Fruit fly (Drosophila melanogaster): Measurements from ENCODE around the gene Gtpx.
A peak's percentile ranks its signal among the peaks of the same experiment; 100 is the strongest.

The Gtpx gene

DNA sequence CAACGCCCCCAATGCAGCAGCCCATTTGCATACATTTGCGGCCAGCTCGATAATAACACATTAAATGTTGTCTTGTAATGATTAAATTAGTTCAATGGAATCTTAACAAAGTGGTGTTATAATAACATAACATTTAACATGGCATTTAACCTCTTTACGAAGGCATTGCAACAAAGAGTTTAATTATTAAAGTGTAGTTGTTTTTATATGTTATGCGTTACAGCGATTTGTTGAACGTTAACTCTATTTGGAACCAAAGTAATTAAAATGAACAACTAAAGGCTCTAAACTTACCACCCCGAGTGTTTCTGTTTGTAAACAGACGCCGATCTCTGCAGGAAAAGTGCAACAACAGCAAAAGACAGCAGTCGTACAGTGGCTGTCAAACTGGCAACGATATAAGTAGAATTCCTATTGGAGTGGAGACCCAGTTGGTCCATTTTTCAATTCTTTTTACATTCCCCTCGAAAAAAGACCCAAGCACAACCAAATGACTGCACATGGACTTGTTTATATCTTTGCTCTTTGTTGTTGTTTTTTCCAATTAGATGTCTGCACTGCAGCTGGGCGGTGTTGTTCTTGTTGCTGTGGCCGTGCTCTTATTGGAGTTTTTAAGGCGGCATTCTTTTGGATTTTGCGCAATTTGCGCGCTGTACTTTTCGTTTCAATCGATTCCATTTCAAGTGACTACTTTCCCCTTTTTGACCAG is 13.0 kb downstream of the Gtpx start (continued):
- TF ChIP-seq dmrt11E (tag; optimal IDR thresholded peaks at IDR 0.05) (peak; percentile 30), D (optimal IDR thresholded peaks at IDR 0.05) (no peak), D (GFP tag; optimal IDR thresholded peaks at IDR 0.05) (peak; percentile 17), Ssrp (tag; optimal IDR thresholded peaks at IDR 0.05) (peak; percentile 39), fd96Cb (tag; optimal IDR thresholded peaks at IDR 0.05) (peak; percentile 2), Sox102F (GFP tag; optimal IDR thresholded peaks at IDR 0.05) (peak; percentile 9), CG3163 (GFP tag; optimal IDR thresholded peaks at IDR 0.05) (no peak), abd-A (tag; optimal IDR thresholded peaks at IDR 0.05) (no peak), Drgx (GFP tag; IDR thresholded peaks at IDR 0.05) (peak; percentile 75), CG15479 (GFP tag; optimal IDR thresholded peaks at IDR 0.05) (peak; percentile 19), Elba2 (GFP tag; optimal IDR thresholded peaks at IDR 0.05) (peak; percentile 91), CG14710 (tag; optimal IDR thresholded peaks at IDR 0.05) (peak; percentile 28), CkIIα-i1 (GFP tag; IDR thresholded peaks at IDR 0.05) (no peak), CG1647 (GFP tag; optimal IDR thresholded peaks at IDR 0.05) (no peak), Neu2 (GFP tag; optimal IDR thresholded peaks at IDR 0.05; ENCODE audit: borderline replicate concordance) (peak; percentile 88), zen (tag; optimal IDR thresholded peaks at IDR 0.05) (peak; percentile 47), CG17612 (GFP tag; IDR thresholded peaks at IDR 0.05) (no peak), CG6654 (GFP tag; optimal IDR thresholded peaks at IDR 0.05) (peak; percentile 93)

DNA sequence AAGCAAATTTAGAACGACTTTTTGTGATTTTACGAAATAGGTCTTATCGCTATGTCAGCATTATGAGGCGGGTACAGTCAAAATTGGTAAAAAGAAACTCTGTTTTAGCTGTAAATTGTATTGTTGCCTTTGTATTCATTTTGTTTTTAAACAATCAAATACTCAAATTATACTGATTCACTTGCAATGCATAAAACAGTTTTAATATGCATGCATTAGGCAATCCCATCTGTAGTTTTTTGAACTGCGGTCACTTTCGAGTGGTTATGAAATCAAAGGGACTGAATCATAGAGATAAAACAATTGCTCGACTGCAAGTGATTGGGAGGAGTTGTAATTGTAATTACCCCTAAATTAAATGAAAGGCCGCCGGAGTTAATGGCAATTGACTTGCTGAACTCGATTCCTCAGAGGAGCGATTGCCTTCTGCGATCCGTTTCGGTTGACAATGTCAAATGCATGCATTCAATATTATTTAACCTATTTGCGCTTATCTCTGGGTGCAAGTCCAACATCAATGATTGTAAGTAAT is 13.7 kb downstream of the Gtpx start:
- TF ChIP-seq stc (GFP tag; IDR thresholded peaks at IDR 0.05) (0 out of 2 replicates have a peak, but pooled peaks have one; percentile 44), dysf (GFP tag; IDR thresholded peaks at IDR 0.05) (0 out of 3 replicates have a peak, but pooled peaks have one; percentile 34), CG13775 (GFP tag; optimal IDR thresholded peaks at IDR 0.05) (no peak), seq (GFP tag; IDR thresholded peaks at IDR 0.05) (peak; percentile 54), CG13424 (tag; optimal IDR thresholded peaks at IDR 0.05) (peak; percentile 25), dimm (GFP tag; IDR thresholded peaks at IDR 0.05) (no peak), Stat92E (GFP tag; optimal IDR thresholded peaks at IDR 0.05) (no peak), CG1603 (tag; optimal IDR thresholded peaks at IDR 0.05) (no peak), CG32772 (GFP tag; IDR thresholded peaks at IDR 0.05) (no peak), CG7963 (GFP tag; IDR thresholded peaks at IDR 0.05; ENCODE audit: partially characterized antibody) (no peak), CG12659 (GFP tag; optimal IDR thresholded peaks at IDR 0.05) (peak; percentile 3), CG14441 (GFP tag; IDR thresholded peaks at IDR 0.05) (0 out of 2 replicates have a peak, but pooled peaks have one; percentile 22), CG43689 (GFP tag; IDR thresholded peaks at IDR 0.05) (no peak), gsb (GFP tag; IDR thresholded peaks at IDR 0.05) (peak; percentile 32; the same call in 1 of the 2 replicates), psq (GFP tag; optimal IDR thresholded peaks at IDR 0.05) (no peak), CG9727 (GFP tag; optimal IDR thresholded peaks at IDR 0.05) (no peak), gem (tag; optimal IDR thresholded peaks at IDR 0.05) (peak; percentile 16), CG16815 (GFP tag; optimal IDR thresholded peaks at IDR 0.05) (no peak), row (GFP tag; IDR thresholded peaks at IDR 0.05) (peak; percentile 56), B-H1 (GFP tag; IDR thresholded peaks at IDR 0.05) (no peak), Kr (GFP tag; optimal IDR thresholded peaks at IDR 0.05) (no peak), da (GFP tag; optimal IDR thresholded peaks at IDR 0.05) (no peak), disco-r (GFP tag; optimal IDR thresholded peaks at IDR 0.05) (no peak), Ptx1 (GFP tag; IDR thresholded peaks at IDR 0.05) (0 out of 2 replicates have a peak, but pooled peaks have one; percentile 13), Nf-YA (GFP tag; IDR thresholded peaks at IDR 0.05) (no peak), CG14050 (GFP tag; IDR thresholded peaks at IDR 0.05) (no peak), chinmo (GFP tag; IDR thresholded peaks at IDR 0.05; ENCODE audit: partially characterized antibody) (0 out of 4 replicates have a peak, but pooled peaks have one; percentile 17), prd (optimal IDR thresholded peaks at IDR 0.05) (no peak), prd (GFP tag; IDR thresholded peaks at IDR 0.05) (0 out of 3 replicates have a peak, but pooled peaks have one; percentile 9), dmrt99B (tag; optimal IDR thresholded peaks at IDR 0.05) (peak; percentile 0), CG1647 (GFP tag; optimal IDR thresholded peaks at IDR 0.05) (no peak)
